Fruit fly (Drosophila melanogaster) whole organism: ENCODE data around the gene PolG2.

Experiments
- CG8478 ChIP-seq: fragments of >200 bp; optimal IDR thresholded peaks from 2 replicates; lab custom pipeline; 2018; ENCODE audit warnings: inconsistent platforms
- pan ChIP-seq: fragments of >200 bp; optimal IDR thresholded peaks from 2 replicates; lab custom pipeline; 2017
- psq ChIP-seq: fragments of >200 bp; optimal IDR thresholded peaks from 2 replicates; lab custom pipeline; 2017
- usp ChIP-seq: fragments of >200 bp; optimal IDR thresholded peaks from 2 replicates; lab custom pipeline; 2017; ENCODE audit warnings: missing biosample characterization, missing genetic modification characterization, mixed read lengths

DNA sequence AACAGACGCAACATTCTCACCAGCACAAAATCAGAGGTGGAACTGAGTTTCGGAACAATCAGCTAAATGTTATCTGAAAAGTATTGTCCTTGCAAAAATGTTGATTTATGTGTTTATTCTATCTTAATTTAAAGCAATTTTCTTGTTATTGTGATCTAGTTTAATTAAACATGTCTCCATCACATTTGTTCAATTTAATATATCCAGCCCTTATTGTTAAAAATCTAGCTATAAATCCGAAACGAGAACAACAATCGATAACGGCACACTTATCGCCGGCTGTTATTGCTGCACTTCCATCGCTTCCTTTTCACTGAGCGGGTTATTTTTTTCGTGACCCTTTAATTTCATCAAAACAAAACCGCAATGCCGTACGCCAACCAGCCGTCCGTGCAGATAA, at the start of gene PolG2, which contains the start of the genes GatC and Polr2C:
- TF ChIP-seq CG8478 (no peak), psq (lab: Kevin White, UChicago) (no peak), usp (no peak), pan (lab: Kevin White, UChicago) (no peak)
